Worm (Caenorhabditis elegans): ENCODE results near the gene T27A10.6.

DNA sequence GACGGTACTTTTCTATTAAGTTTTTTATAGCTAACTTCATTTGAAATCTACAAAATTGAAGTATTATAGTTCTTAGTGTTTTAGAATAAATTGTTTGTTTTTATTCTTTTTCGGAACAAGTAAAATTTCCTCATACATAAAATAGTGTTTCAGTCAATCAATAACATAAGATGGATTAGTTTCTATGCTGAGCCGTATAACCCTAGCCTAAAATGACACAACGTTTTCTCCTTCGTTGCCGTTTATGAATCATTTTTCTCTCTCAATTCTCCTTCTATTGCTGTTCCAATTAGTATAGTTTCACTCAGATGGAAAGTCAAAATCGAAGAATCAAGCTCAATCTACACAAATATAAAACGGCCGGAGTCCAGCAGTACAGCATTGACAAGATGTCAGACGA lies 53.9 kb downstream of the T27A10.6 start, which contains the start of gene rgs-7:
- TF ChIP-seq zip-8 (tag; optimal IDR thresholded peaks at IDR 0.05) (no peak), ztf-11 (tag; optimal IDR thresholded peaks at IDR 0.05) (no peak), nhr-12 (tag; optimal IDR thresholded peaks at IDR 0.05) (no peak), elt-3 (tag; optimal IDR thresholded peaks at IDR 0.05) (no peak), ceh-39 (tag; optimal IDR thresholded peaks at IDR 0.05) (no peak), snpc-4 (tag; optimal IDR thresholded peaks at IDR 0.05) (no peak), pha-4 (tag; optimal IDR thresholded peaks at IDR 0.05) (no peak), unc-62 (GFP tag; optimal IDR thresholded peaks at IDR 0.05) (no peak), M03D4.4 (tag; optimal IDR thresholded peaks at IDR 0.05) (no peak), nhr-76 (tag; optimal IDR thresholded peaks at IDR 0.05) (no peak), bed-3 (GFP tag; optimal IDR thresholded peaks at IDR 0.05) (no peak), nhr-2 (tag; optimal IDR thresholded peaks at IDR 0.05) (no peak), hlh-1 (tag; optimal IDR thresholded peaks at IDR 0.05) (no peak), nhr-237 (tag; optimal IDR thresholded peaks at IDR 0.05) (no peak)

Data from whole organism, mixed stage, embryonic.